Worm (Caenorhabditis elegans) whole organism, young adult: ENCODE results near the gene sdz-18.

Experiments
- F55B11.4 ChIP-seq: sonication (generic microtip); optimal IDR thresholded peaks from 2 replicates; lab custom pipeline; 2016; ENCODE audit warnings: missing compliant biosample characterization, missing genetic modification characterization, borderline replicate concordance; ENCODE audit not compliant: insufficient read depth
- cebp-2 ChIP-seq: fragments of 200-800 bp; sonication (Bioruptor generic); IDR thresholded peaks from 2 replicates; pipeline ENCODE4 v1.3.6; 2022; ENCODE audit warnings: missing genetic modification characterization, missing compliant biosample characterization
- sea-2 ChIP-seq: fragments of 200-800 bp; sonication (Bioruptor generic); IDR thresholded peaks from 2 replicates; pipeline ENCODE4 v1.3.6; 2022; ENCODE audit warnings: missing genetic modification characterization, missing compliant biosample characterization

- TF ChIP-seq F55B11.4 (tag; lab: Kevin White, UChicago) (no peak), cebp-2 (GFP tag; lab: Robert Waterston, UW) (no peak), sea-2 (GFP tag; lab: Robert Waterston, UW) (no peak)
These were observed 33.6 kb downstream of the sdz-18 start for ce11 chrII:1672673-1673072.
